Worm (Caenorhabditis elegans) whole organism, L1 larva: ENCODE results near the gene R10E11.5.

ENCODE experiments used
- C04F5.9 ChIP-seq: sonication (generic microtip); optimal IDR thresholded peaks from 2 replicates; lab custom pipeline; 2016; ENCODE audit warnings: missing genetic modification characterization, missing compliant biosample characterization
- C16A3.4 ChIP-seq: fragments of 150-350 bp; optimal IDR thresholded peaks from 2 replicates; lab custom pipeline; 2014; ENCODE audit warnings: missing biosample characterization, missing genetic modification characterization
- C34B4.2 ChIP-seq: sonication (generic microtip); optimal IDR thresholded peaks from 2 replicates; lab custom pipeline; 2017; ENCODE audit warnings: mild to moderate bottlenecking, missing genetic modification characterization, missing compliant biosample characterization
- F16B12.6 ChIP-seq: fragments of 150-350 bp; optimal IDR thresholded peaks from 2 replicates; lab custom pipeline; 2014; ENCODE audit warnings: missing biosample characterization, missing genetic modification characterization
- alr-1 ChIP-seq: fragments of 200-800 bp; sonication (Bioruptor generic); optimal IDR thresholded peaks from 2 replicates; lab custom pipeline; 2018; ENCODE audit warnings: borderline replicate concordance, mild to moderate bottlenecking, missing genetic modification characterization, missing compliant biosample characterization
- aly-2 ChIP-seq: fragments of 150-350 bp; optimal IDR thresholded peaks from 2 replicates; lab custom pipeline; 2014; ENCODE audit warnings: missing biosample characterization, missing genetic modification characterization
- ama-1 ChIP-seq: fragments of 150-350 bp; optimal IDR thresholded peaks from 2 replicates; lab custom pipeline; 2014
- ceh-63 ChIP-seq: fragments of 200-800 bp; sonication (Bioruptor generic); optimal IDR thresholded peaks from 2 replicates; lab custom pipeline; 2018; ENCODE audit warnings: mild to moderate bottlenecking, missing genetic modification characterization, missing compliant biosample characterization
- ceh-8 ChIP-seq: fragments of 200-800 bp; sonication (Bioruptor generic); optimal IDR thresholded peaks from 2 replicates; lab custom pipeline; 2018; ENCODE audit warnings: mild to moderate bottlenecking, missing genetic modification characterization, moderate library complexity, missing compliant biosample characterization
- ceh-82 ChIP-seq, 3 experiments: fragments of 150-350 bp in 1 of 3; sonication (generic microtip) in 2 of 3; optimal IDR thresholded peaks; 2 replicates each; lab custom pipeline; 2014 to 2017; ENCODE audit warnings: missing biosample characterization in 3 of 3, missing genetic modification characterization in 3 of 3
- ces-1 ChIP-seq: fragments of 150-350 bp; optimal IDR thresholded peaks from 2 replicates; lab custom pipeline; 2014; ENCODE audit warnings: missing biosample characterization, missing genetic modification reagents, missing genetic modification characterization
- dsc-1 ChIP-seq: sonication (generic microtip); optimal IDR thresholded peaks from 2 replicates; lab custom pipeline; 2016; ENCODE audit warnings: mild to moderate bottlenecking, missing genetic modification characterization, missing compliant biosample characterization
- efl-3 ChIP-seq: fragments of 200-800 bp; sonication (Bioruptor generic); optimal IDR thresholded peaks from 2 replicates; lab custom pipeline; 2018; ENCODE audit warnings: mild to moderate bottlenecking, missing genetic modification characterization, missing compliant biosample characterization
- elt-3 ChIP-seq, 6 experiments: fragments of 150-350 bp in 1 of 6; sonication (generic microtip); optimal IDR thresholded peaks; 2 replicates each; lab custom pipeline; 2017 to 2018; ENCODE audit warnings: missing biosample characterization in 6 of 6, missing genetic modification characterization in 6 of 6, inconsistent platforms in 1 of 6
- fkh-10 ChIP-seq: sonication (generic microtip); optimal IDR thresholded peaks from 2 replicates; lab custom pipeline; 2017; ENCODE audit warnings: missing biosample characterization, missing genetic modification reagents, missing genetic modification characterization
- grh-1 ChIP-seq: fragments of 200-800 bp; sonication (Bioruptor generic); IDR thresholded peaks from 2 replicates; pipeline ENCODE4 v1.3.6; 2022; ENCODE audit warnings: missing genetic modification reagents, missing genetic modification characterization, missing compliant biosample characterization
- hlh-17 ChIP-seq: fragments of 200-800 bp; sonication (Bioruptor generic); optimal IDR thresholded peaks from 2 replicates; lab custom pipeline; 2018; ENCODE audit warnings: missing genetic modification characterization, mild to moderate bottlenecking, missing compliant biosample characterization, moderate library complexity, borderline replicate concordance
- hpl-2 ChIP-seq: fragments of 150-350 bp; optimal IDR thresholded peaks from 2 replicates; lab custom pipeline; 2014; ENCODE audit warnings: missing biosample characterization, missing genetic modification reagents, missing genetic modification characterization
- lin-15B ChIP-seq: fragments of 150-350 bp; sonication (generic microtip); optimal IDR thresholded peaks from 3 replicates; lab custom pipeline; 2014; ENCODE audit warnings: missing biosample characterization, missing genetic modification characterization
- lin-35 ChIP-seq, 2 experiments: fragments of 150-350 bp; optimal IDR thresholded peaks; 2 replicates each; lab custom pipeline; 2014; ENCODE audit warnings: missing biosample characterization in 2 of 2, missing genetic modification characterization in 2 of 2, missing genetic modification reagents in 2 of 2
- lin-39 ChIP-seq: fragments of 150-350 bp; optimal IDR thresholded peaks from 2 replicates; lab custom pipeline; 2014; ENCODE audit warnings: missing biosample characterization, missing genetic modification reagents, missing genetic modification characterization
- mab-9 ChIP-seq: fragments of 200-800 bp; sonication (Bioruptor generic); IDR thresholded peaks from 2 replicates; pipeline ENCODE4 v1.3.6; 2022; ENCODE audit warnings: missing genetic modification reagents, missing genetic modification characterization, missing compliant biosample characterization
- mef-2 ChIP-seq: fragments of 150-350 bp; optimal IDR thresholded peaks from 2 replicates; lab custom pipeline; 2014; ENCODE audit warnings: missing biosample characterization, missing genetic modification characterization
- nhr-12 ChIP-seq: sonication (generic microtip); optimal IDR thresholded peaks from 2 replicates; lab custom pipeline; 2017; ENCODE audit warnings: missing biosample characterization, missing genetic modification characterization
- nhr-19 ChIP-seq: fragments of 200-800 bp; sonication (Bioruptor generic); conservative IDR thresholded peaks from 2 replicates; pipeline ENCODE4 v1.3.6; 2022; ENCODE audit warnings: missing genetic modification characterization, missing compliant biosample characterization
- nhr-20 ChIP-seq: sonication (generic microtip); optimal IDR thresholded peaks from 2 replicates; lab custom pipeline; 2016; ENCODE audit warnings: mild to moderate bottlenecking, missing genetic modification characterization, missing compliant biosample characterization
- nhr-237 ChIP-seq: fragments of 150-350 bp; optimal IDR thresholded peaks from 2 replicates; lab custom pipeline; 2014; ENCODE audit warnings: missing biosample characterization, missing genetic modification characterization
- nhr-28 ChIP-seq: fragments of 150-350 bp; optimal IDR thresholded peaks from 2 replicates; lab custom pipeline; 2014; ENCODE audit warnings: missing biosample characterization, missing genetic modification characterization
- nhr-71 ChIP-seq: sonication (generic microtip); optimal IDR thresholded peaks from 2 replicates; lab custom pipeline; 2016; ENCODE audit warnings: mild to moderate bottlenecking, missing genetic modification characterization, moderate library complexity, missing compliant biosample characterization
- nhr-77 ChIP-seq: fragments of 150-350 bp; optimal IDR thresholded peaks from 2 replicates; lab custom pipeline; 2014; ENCODE audit warnings: missing biosample characterization, missing genetic modification characterization
- nhr-84 ChIP-seq: sonication (generic microtip); optimal IDR thresholded peaks from 2 replicates; lab custom pipeline; 2017; ENCODE audit warnings: missing biosample characterization, missing genetic modification characterization
- nhr-85 ChIP-seq: sonication (generic microtip); peaks from one replicate; lab custom pipeline; 2016; ENCODE audit warnings: missing genetic modification characterization, inconsistent platforms, missing compliant biosample characterization
- pag-3 ChIP-seq: sonication (generic microtip); optimal IDR thresholded peaks from 2 replicates; lab custom pipeline; 2017; ENCODE audit warnings: missing genetic modification characterization, mild to moderate bottlenecking, missing compliant biosample characterization, antibody characterized with exemption, borderline replicate concordance; ENCODE audit not compliant: insufficient read depth
- pax-3 ChIP-seq: fragments of 200-800 bp; sonication (Bioruptor generic); optimal IDR thresholded peaks from 2 replicates; lab custom pipeline; 2018; ENCODE audit warnings: mild to moderate bottlenecking, missing genetic modification characterization, moderate library complexity, missing compliant biosample characterization
- rnt-1 ChIP-seq: sonication (generic microtip); optimal IDR thresholded peaks from 2 replicates; lab custom pipeline; 2016; ENCODE audit warnings: mild to moderate bottlenecking, missing genetic modification characterization, moderate library complexity, missing compliant biosample characterization
- snpc-4 ChIP-seq: fragments of 150-350 bp; optimal IDR thresholded peaks from 2 replicates; lab custom pipeline; 2014; ENCODE audit warnings: missing biosample characterization, missing genetic modification characterization
- sox-4 ChIP-seq: sonication (generic microtip); optimal IDR thresholded peaks from 2 replicates; lab custom pipeline; 2016; ENCODE audit warnings: missing genetic modification characterization, missing compliant biosample characterization
- sptf-1 ChIP-seq: fragments of 150-350 bp; optimal IDR thresholded peaks from 2 replicates; lab custom pipeline; 2014; ENCODE audit warnings: missing biosample characterization, missing genetic modification characterization
- swsn-7 ChIP-seq: sonication (generic microtip); optimal IDR thresholded peaks from 2 replicates; lab custom pipeline; 2016; ENCODE audit warnings: missing genetic modification characterization, missing compliant biosample characterization
- tbx-2 ChIP-seq: sonication (generic microtip); optimal IDR thresholded peaks from 2 replicates; lab custom pipeline; 2016; ENCODE audit warnings: missing genetic modification characterization, missing compliant biosample characterization
- unc-130 ChIP-seq: fragments of 150-350 bp; optimal IDR thresholded peaks from 2 replicates; lab custom pipeline; 2017; ENCODE audit warnings: missing biosample characterization, missing genetic modification characterization, inconsistent platforms
- unc-30 ChIP-seq: sonication (generic microtip); optimal IDR thresholded peaks from 2 replicates; lab custom pipeline; 2017; ENCODE audit warnings: missing biosample characterization, missing genetic modification characterization
- unc-62 ChIP-seq: fragments of 150-350 bp; optimal IDR thresholded peaks from 2 replicates; lab custom pipeline; 2014; ENCODE audit warnings: missing biosample characterization, missing genetic modification reagents, missing genetic modification characterization
- unc-86 ChIP-seq: sonication (generic microtip); optimal IDR thresholded peaks from 2 replicates; lab custom pipeline; 2016; ENCODE audit warnings: missing genetic modification characterization, missing compliant biosample characterization
- unc-98 ChIP-seq: fragments of 200-800 bp; sonication (Bioruptor generic); IDR thresholded peaks from 2 replicates; pipeline ENCODE4 v1.3.6; 2022; ENCODE audit warnings: missing genetic modification characterization, missing compliant biosample characterization
- vab-15 ChIP-seq: sonication (generic microtip); optimal IDR thresholded peaks from 2 replicates; lab custom pipeline; 2017; ENCODE audit warnings: missing genotype, mild to moderate bottlenecking, missing genetic modification characterization, missing compliant biosample characterization
- zag-1 ChIP-seq: fragments of 150-350 bp; optimal IDR thresholded peaks from 2 replicates; lab custom pipeline; 2014; ENCODE audit warnings: missing biosample characterization, missing genetic modification characterization
- ztf-11 ChIP-seq, 2 experiments: sonication (generic microtip); optimal IDR thresholded peaks; 2 replicates each; lab custom pipeline; 2016 to 2017; ENCODE audit warnings: missing genetic modification characterization in 2 of 2, missing biosample characterization in 1 of 2, missing compliant biosample characterization in 1 of 2
- ztf-4 ChIP-seq: fragments of 150-350 bp; optimal IDR thresholded peaks from 2 replicates; lab custom pipeline; 2014; ENCODE audit warnings: missing biosample characterization, missing genetic modification characterization

The R10E11.5 gene

DNA sequence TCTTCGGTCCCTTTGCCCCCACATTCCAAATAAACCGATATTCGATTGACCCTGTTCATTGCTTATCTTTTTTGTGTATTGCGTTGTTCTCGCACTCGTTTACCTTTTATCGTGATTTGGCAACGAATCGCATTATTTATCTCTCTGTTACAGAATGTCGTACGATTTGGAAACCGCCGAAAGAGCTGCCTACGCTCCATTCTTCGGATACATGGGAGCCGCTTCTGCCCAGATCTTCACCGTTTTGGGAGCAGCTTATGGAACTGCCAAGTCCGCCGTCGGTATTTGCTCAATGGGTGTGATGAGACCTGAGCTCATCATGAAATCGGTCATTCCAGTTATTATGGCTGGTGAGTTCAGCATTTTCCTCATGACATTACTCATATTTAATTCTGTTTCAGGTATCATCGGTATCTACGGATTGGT is 7.4 kb downstream of the R10E11.5 start, which contains the start of gene vha-2:
TSS of gene vha-2 (plus strand) at position 154 of the 426 bp plus-strand sequence.
- TF ChIP-seq nhr-85 (tag; lab: Kevin White, UChicago) (peak; percentile 80), ceh-63 (peak; percentile 8), nhr-71 (tag; lab: Kevin White, UChicago) (peak; percentile 32), grh-1 (GFP tag; lab: Robert Waterston, UW) (0 out of 2 replicates have a peak, but pooled peaks have one; percentile 10), pag-3 (no peak), unc-98 (no peak), lin-15B (no peak), unc-86 (tag; lab: Kevin White, UChicago) (no peak), lin-35 (GFP tag; optimal IDR thresholded peaks at IDR 0.05; lab: Kevin White, UChicago) (peak in 1 of 2 experiments; percentile 13), unc-62 (GFP tag; lab: Kevin White, UChicago) (no peak), aly-2 (tag; lab: Kevin White, UChicago) (peak; percentile 60), alr-1 (tag; lab: Kevin White, UChicago) (peak; percentile 93), ceh-8 (no peak)

ce11 chrIII:9780665-9781304 is 8.7 kb downstream of the R10E11.5 start, which contains the start of gene vha-1:
vha-1 (plus strand) TSS chrIII:9781254.
- TF ChIP-seq vab-15 (peak; percentile 24), nhr-77 (tag; lab: Kevin White, UChicago) (peak; percentile 90), unc-30 (tag; lab: Kevin White, UChicago) (no peak), hlh-17 (GFP tag; lab: Kevin White, UChicago) (no peak), C34B4.2 (tag; lab: Kevin White, UChicago) (no peak), nhr-237 (tag; lab: Kevin White, UChicago) (peak; percentile 84), lin-15B (peak; percentile 95), unc-130 (peak; percentile 73), ceh-8 (no peak), mef-2 (tag; lab: Kevin White, UChicago) (no peak), zag-1 (tag; lab: Kevin White, UChicago) (no peak), sptf-1 (no peak), F16B12.6 (peak; percentile 64), nhr-28 (tag; lab: Kevin White, UChicago) (no peak), rnt-1 (tag; lab: Kevin White, UChicago) (peak; percentile 73), nhr-84 (no peak), snpc-4 (tag; lab: Kevin White, UChicago) (peak; percentile 43), elt-3 (tag; optimal IDR thresholded peaks at IDR 0.05; lab: Kevin White, UChicago) (peak in 4 of 6 experiments; percentile 11 to 92 (median 79)), ces-1 (GFP tag; lab: Kevin White, UChicago) (no peak), fkh-10 (GFP tag; lab: Kevin White, UChicago) (peak; percentile 2), hpl-2 (GFP tag; lab: Kevin White, UChicago) (peak; percentile 41), efl-3 (GFP tag; lab: Kevin White, UChicago) (no peak), C16A3.4 (tag; lab: Kevin White, UChicago) (peak; percentile 91), aly-2 (tag; lab: Kevin White, UChicago) (peak; percentile 25), unc-62 (GFP tag; lab: Kevin White, UChicago) (no peak), pax-3 (tag; lab: Kevin White, UChicago) (no peak), nhr-19 (GFP tag; lab: Robert Waterston, UW) (peak; percentile 53), ztf-11 (tag; optimal IDR thresholded peaks at IDR 0.05; lab: Kevin White, UChicago) (peak in 1 of 2 experiments; percentile 18), dsc-1 (tag; lab: Kevin White, UChicago) (no peak), sox-4 (tag; lab: Kevin White, UChicago) (no peak), C04F5.9 (tag; lab: Kevin White, UChicago) (no peak), tbx-2 (tag; lab: Kevin White, UChicago) (peak; percentile 81), ceh-63 (no peak), ceh-82 (tag; optimal IDR thresholded peaks at IDR 0.05; lab: Kevin White, UChicago) (peak; percentile 74 to 95 (median 83)), nhr-12 (tag; lab: Kevin White, UChicago) (no peak), ama-1 (lab: Kevin White, UChicago) (peak; percentile 56), swsn-7 (tag; lab: Kevin White, UChicago) (peak; percentile 73), ztf-4 (tag; lab: Kevin White, UChicago) (no peak), lin-35 (GFP tag; optimal IDR thresholded peaks at IDR 0.05; lab: Kevin White, UChicago) (peak; percentile 88 to 91), mab-9 (GFP tag; lab: Robert Waterston, UW) (no peak), pag-3 (no peak), nhr-20 (tag; lab: Kevin White, UChicago) (peak; percentile 88), lin-39 (tag; lab: Kevin White, UChicago) (no peak)
